Worm (Caenorhabditis elegans): Measurements from ENCODE around the gene best-5.

ce11 chrIII:9711163-9711562 is 21.1 kb upstream of the best-5 start:
- TF ChIP-seq ref-2 (tag; optimal IDR thresholded peaks at IDR 0.05) (no peak), nhr-11 (tag; optimal IDR thresholded peaks at IDR 0.05) (no peak), hlh-13 (GFP tag; optimal IDR thresholded peaks at IDR 0.05) (no peak), rnt-1 (tag; optimal IDR thresholded peaks at IDR 0.05) (no peak)

All from whole organism, late embryonic.